Fruit fly (Drosophila melanogaster) whole organism, embryonic: Measurements from ENCODE around the gene Dmtn.

Experiments used
- Ada2b ChIP-seq: fragments of 200-800 bp; sonication (Bioruptor generic); IDR thresholded peaks from 2 replicates; pipeline ENCODE4 v1.3.6; 2022; ENCODE audit warnings: missing biosample characterization, missing genetic modification characterization
- Atf-2 ChIP-seq: fragments of 200-800 bp; sonication (Bioruptor generic); optimal IDR thresholded peaks from 2 replicates; lab custom pipeline; 2016; ENCODE audit warnings: missing biosample characterization, missing genetic modification characterization
- CG11247 ChIP-seq: fragments of 200-800 bp; sonication (Bioruptor generic); IDR thresholded peaks from 2 replicates; pipeline ENCODE4 v1.3.6; 2022; ENCODE audit warnings: missing biosample characterization, missing genetic modification characterization
- CG11456 ChIP-seq: fragments of 200-800 bp; sonication (Bioruptor generic); IDR thresholded peaks from 3 replicates; pipeline ENCODE4 v1.3.6; 2022; ENCODE audit warnings: missing biosample characterization, missing genetic modification characterization
- CG12104 ChIP-seq: fragments of 200-800 bp; sonication (Bioruptor generic); optimal IDR thresholded peaks from 3 replicates; lab custom pipeline; 2016; ENCODE audit warnings: missing biosample characterization, missing genetic modification characterization
- CG12219 ChIP-seq: fragments of 200-800 bp; sonication (Bioruptor generic); optimal IDR thresholded peaks from 3 replicates; lab custom pipeline; 2018; ENCODE audit warnings: missing biosample characterization, mild to moderate bottlenecking, missing genetic modification characterization
- CG1233 ChIP-seq: fragments of 200-800 bp; sonication (Bioruptor generic); optimal IDR thresholded peaks from 4 replicates; lab custom pipeline; 2018; ENCODE audit warnings: missing biosample characterization, mild to moderate bottlenecking, missing genetic modification characterization
- CG12769 ChIP-seq: fragments of 200-800 bp; sonication (Bioruptor generic); optimal IDR thresholded peaks from 2 replicates; lab custom pipeline; 2019; ENCODE audit warnings: missing biosample characterization, mild to moderate bottlenecking, missing genetic modification characterization, moderate library complexity
- CG14710 ChIP-seq: fragments of 200-800 bp; sonication (Bioruptor generic); optimal IDR thresholded peaks from 3 replicates; lab custom pipeline; 2019; ENCODE audit warnings: missing biosample characterization, mild to moderate bottlenecking, missing genetic modification characterization, moderate library complexity
- CG14860 ChIP-seq: fragments of 200-800 bp; sonication (Bioruptor generic); IDR thresholded peaks from 3 replicates; pipeline ENCODE4 v1.3.6; 2022; ENCODE audit warnings: missing biosample characterization, missing genetic modification characterization; ENCODE audit not compliant: partially characterized antibody
- CG15479 ChIP-seq: fragments of 200-800 bp; sonication (Bioruptor generic); optimal IDR thresholded peaks from 3 replicates; lab custom pipeline; 2019; ENCODE audit warnings: missing biosample characterization, mild to moderate bottlenecking, missing genetic modification characterization, moderate library complexity
- CG15514 ChIP-seq: fragments of 200-800 bp; sonication (Bioruptor generic); optimal IDR thresholded peaks from 3 replicates; lab custom pipeline; 2017; ENCODE audit warnings: missing biosample characterization, missing genetic modification characterization, mild to moderate bottlenecking, moderate library complexity, missing genetic modification reagents
- CG17186 ChIP-seq: fragments of 200-800 bp; sonication (Bioruptor generic); optimal IDR thresholded peaks from 3 replicates; lab custom pipeline; 2017; ENCODE audit warnings: missing biosample characterization, missing genetic modification reagents, missing genetic modification characterization
- CG18764 ChIP-seq: fragments of 200-800 bp; sonication (Bioruptor generic); optimal IDR thresholded peaks from 3 replicates; lab custom pipeline; 2016; ENCODE audit warnings: missing biosample characterization, missing genetic modification characterization
- CG2202 ChIP-seq: fragments of 200-800 bp; sonication (Bioruptor generic); optimal IDR thresholded peaks from 2 replicates; lab custom pipeline; 2018; ENCODE audit warnings: missing biosample characterization, mild to moderate bottlenecking, missing genetic modification characterization
- CG3163 ChIP-seq: fragments of 200-800 bp; sonication (Bioruptor generic); optimal IDR thresholded peaks from 3 replicates; lab custom pipeline; 2016; ENCODE audit warnings: missing biosample characterization, missing genetic modification characterization
- CG34422 ChIP-seq: fragments of 200-800 bp; sonication (Bioruptor generic); IDR thresholded peaks from 3 replicates; pipeline ENCODE4 v1.3.6; 2022; ENCODE audit warnings: missing biosample characterization, missing genetic modification characterization
- CG4424 ChIP-seq: fragments of 200-800 bp; sonication (Bioruptor generic); optimal IDR thresholded peaks from 3 replicates; lab custom pipeline; 2016; ENCODE audit warnings: missing biosample characterization, missing genetic modification characterization
- CG4854 ChIP-seq: fragments of 200-800 bp; sonication (Bioruptor generic); optimal IDR thresholded peaks from 2 replicates; lab custom pipeline; 2016; ENCODE audit warnings: missing biosample characterization, missing genetic modification characterization, inconsistent platforms
- CG5245 ChIP-seq: fragments of 200-800 bp; sonication (Bioruptor generic); optimal IDR thresholded peaks from 3 replicates; lab custom pipeline; 2016; ENCODE audit warnings: missing biosample characterization, missing genetic modification characterization
- CG6175 ChIP-seq: fragments of 200-800 bp; sonication (Bioruptor generic); IDR thresholded peaks from 3 replicates; pipeline ENCODE4 v1.3.6; 2022; ENCODE audit warnings: missing biosample characterization, missing genetic modification characterization
- CG7987 ChIP-seq: fragments of 200-800 bp; sonication (Bioruptor generic); optimal IDR thresholded peaks from 2 replicates; lab custom pipeline; 2018; ENCODE audit warnings: missing biosample characterization, mild to moderate bottlenecking, missing genetic modification characterization, moderate library complexity
- CG8290 ChIP-seq, 3 experiments: fragments of 200-800 bp; sonication (Bioruptor generic); optimal IDR thresholded peaks; 2 replicates each; lab custom pipeline; 2016 to 2019; ENCODE audit warnings: missing biosample characterization in 3 of 3, missing genetic modification characterization in 3 of 3, mild to moderate bottlenecking in 2 of 3, moderate library complexity in 1 of 3
- CG8359 ChIP-seq: fragments of 200-800 bp; sonication (Bioruptor generic); optimal IDR thresholded peaks from 2 replicates; lab custom pipeline; 2017; ENCODE audit warnings: missing biosample characterization, mild to moderate bottlenecking, missing genetic modification characterization, borderline replicate concordance
- Camta ChIP-seq: fragments of 200-800 bp; sonication (Bioruptor generic); optimal IDR thresholded peaks from 2 replicates; lab custom pipeline; 2016; ENCODE audit warnings: missing biosample characterization, missing genetic modification characterization
- CoRest ChIP-seq: fragments of 200-800 bp; sonication (Bioruptor generic); optimal IDR thresholded peaks from 3 replicates; lab custom pipeline; 2018; ENCODE audit warnings: missing biosample characterization, mild to moderate bottlenecking, missing genetic modification characterization, moderate library complexity
- CrebB ChIP-seq: fragments of 200-800 bp; sonication (Bioruptor generic); optimal IDR thresholded peaks from 3 replicates; lab custom pipeline; 2018; ENCODE audit warnings: missing biosample characterization, mild to moderate bottlenecking, missing genetic modification characterization
- Elba2 ChIP-seq: fragments of 200-800 bp; sonication (Bioruptor generic); optimal IDR thresholded peaks from 3 replicates; lab custom pipeline; 2016; ENCODE audit warnings: missing biosample characterization, missing genetic modification characterization
- Hmr ChIP-seq: fragments of 200-800 bp; sonication (Bioruptor generic); optimal IDR thresholded peaks from 3 replicates; lab custom pipeline; 2017; ENCODE audit warnings: mild to moderate bottlenecking, missing biosample characterization, missing genetic modification reagents, missing genetic modification characterization
- Hr51 ChIP-seq, 2 experiments: fragments of 200-800 bp; sonication (Bioruptor generic); optimal IDR thresholded peaks; 2 replicates in 1 of 2; 3 replicates in 1 of 2; lab custom pipeline; 2016 to 2018; ENCODE audit warnings: missing biosample characterization in 2 of 2, missing genetic modification characterization in 2 of 2, mild to moderate bottlenecking in 1 of 2, moderate library complexity in 1 of 2
- NC2α ChIP-seq: fragments of 200-800 bp; sonication (Bioruptor generic); optimal IDR thresholded peaks from 2 replicates; lab custom pipeline; 2016; ENCODE audit warnings: missing biosample characterization, missing genetic modification characterization
- Optix ChIP-seq: fragments of 200-800 bp; sonication (Bioruptor generic); IDR thresholded peaks from 3 replicates; pipeline ENCODE4 v1.3.6; 2022; ENCODE audit warnings: missing biosample characterization, missing genetic modification characterization
- Scr ChIP-seq: fragments of 200-800 bp; sonication (Bioruptor generic); IDR thresholded peaks from 2 replicates; pipeline ENCODE4 v1.3.6; 2022; ENCODE audit warnings: missing biosample characterization, missing genetic modification characterization; ENCODE audit not compliant: partially characterized antibody
- bcd ChIP-seq: fragments of 200-800 bp; sonication (Bioruptor generic); optimal IDR thresholded peaks from 2 replicates; lab custom pipeline; 2017; ENCODE audit warnings: missing biosample characterization, mild to moderate bottlenecking, missing genetic modification characterization
- bowl ChIP-seq: fragments of 200-800 bp; sonication (Bioruptor generic); IDR thresholded peaks from 2 replicates; pipeline ENCODE4 v1.3.6; 2022; ENCODE audit warnings: missing biosample characterization, missing genetic modification characterization
- dimm ChIP-seq: fragments of 200-800 bp; sonication (Bioruptor generic); IDR thresholded peaks from 2 replicates; pipeline ENCODE4 v1.3.6; 2022; ENCODE audit warnings: missing biosample characterization, missing genetic modification characterization
- grn ChIP-seq: fragments of 200-800 bp; sonication (Bioruptor generic); optimal IDR thresholded peaks from 3 replicates; lab custom pipeline; 2017; ENCODE audit warnings: missing biosample characterization, missing genetic modification characterization
- h ChIP-seq: fragments of >200 bp; optimal IDR thresholded peaks from 2 replicates; lab custom pipeline; 2017
- hkb ChIP-seq, 2 experiments: fragments of 200-800 bp in 1 of 2; fragments of >200 bp in 1 of 2; sonication (Bioruptor generic) in 1 of 2; IDR thresholded peaks in 1 of 2; optimal IDR thresholded peaks in 1 of 2; 2 replicates each; pipeline versions ENCODE4 v1.3.6 to Lab custom; 2017 to 2022; ENCODE audit warnings: missing biosample characterization in 1 of 2, missing genetic modification characterization in 1 of 2
- ken ChIP-seq: fragments of 200-800 bp; sonication (Bioruptor generic); IDR thresholded peaks from 3 replicates; pipeline ENCODE4 v1.3.6; 2022; ENCODE audit warnings: missing biosample characterization, missing genetic modification characterization
- mirr ChIP-seq: fragments of 200-800 bp; sonication (Bioruptor generic); optimal IDR thresholded peaks from 3 replicates; lab custom pipeline; 2018; ENCODE audit warnings: missing biosample characterization, mild to moderate bottlenecking, missing genetic modification characterization
- nerfin-2 ChIP-seq: fragments of 200-800 bp; sonication (Bioruptor generic); IDR thresholded peaks from 2 replicates; pipeline ENCODE4 v1.3.6; 2022; ENCODE audit warnings: missing biosample characterization, missing genetic modification characterization; ENCODE audit not compliant: partially characterized antibody
- org-1 ChIP-seq: fragments of 200-800 bp; sonication (Bioruptor generic); optimal IDR thresholded peaks from 2 replicates; lab custom pipeline; 2017; ENCODE audit warnings: missing biosample characterization, missing genetic modification characterization
- peb ChIP-seq: fragments of 200-800 bp; sonication (Bioruptor generic); IDR thresholded peaks from 2 replicates; pipeline ENCODE4 v1.3.6; 2022; ENCODE audit warnings: missing biosample characterization, missing genetic modification characterization
- repo ChIP-seq: fragments of 200-800 bp; sonication (Bioruptor generic); optimal IDR thresholded peaks from 2 replicates; lab custom pipeline; 2016; ENCODE audit warnings: missing biosample characterization, missing genetic modification characterization
- scrt ChIP-seq: fragments of 200-800 bp; sonication (Bioruptor generic); optimal IDR thresholded peaks from 2 replicates; lab custom pipeline; 2018; ENCODE audit warnings: missing biosample characterization, mild to moderate bottlenecking, missing genetic modification characterization, moderate library complexity
- stwl ChIP-seq: fragments of 200-800 bp; sonication (Bioruptor generic); optimal IDR thresholded peaks from 3 replicates; lab custom pipeline; 2018; ENCODE audit warnings: missing biosample characterization, mild to moderate bottlenecking, missing genetic modification characterization, moderate library complexity
- vnd ChIP-seq: fragments of 200-800 bp; sonication (Bioruptor generic); IDR thresholded peaks from 3 replicates; pipeline ENCODE4 v1.3.6; 2022; ENCODE audit warnings: missing biosample characterization, missing genetic modification characterization; ENCODE audit not compliant: partially characterized antibody
- zf30C ChIP-seq: fragments of 200-800 bp; sonication (Bioruptor generic); optimal IDR thresholded peaks from 3 replicates; lab custom pipeline; 2018; ENCODE audit warnings: missing biosample characterization, mild to moderate bottlenecking, missing genetic modification characterization

Gene Dmtn

dm6 chr3R:6404174-6404573 lies 1.5 kb downstream of the Dmtn start (continued):
- peak; percentile 75 for TF ChIP-seq repo
- no peak for TF ChIP-seq nerfin-2 (GFP tag; lab: Robert Waterston, UW)
- TF ChIP-seq Hr51 (GFP tag; optimal IDR thresholded peaks at IDR 0.05; lab: Kevin White, UChicago): peak; percentile 55 to 84
- TF ChIP-seq mirr (GFP tag; lab: Kevin White, UChicago): no peak
- peak; percentile 50 for TF ChIP-seq scrt (GFP tag; lab: Kevin White, UChicago)
- TF ChIP-seq CG12219: peak; percentile 73
- peak; percentile 57 for TF ChIP-seq NC2α (GFP tag; lab: Kevin White, UChicago)
- no peak for TF ChIP-seq h (lab: Kevin White, UChicago)
- TF ChIP-seq hkb (optimal IDR thresholded peaks at IDR 0.05; lab: Kevin White, UChicago): no peak
- TF ChIP-seq hkb (GFP tag; IDR thresholded peaks at IDR 0.05; lab: Robert Waterston, UW): peak; percentile 91
- TF ChIP-seq CG34422 (GFP tag; lab: Robert Waterston, UW): no peak; the same call in none of the 3 replicates
- no peak for TF ChIP-seq CG8290 (GFP tag; optimal IDR thresholded peaks at IDR 0.05; lab: Kevin White, UChicago)
- peak in 1 of 2 experiments; percentile 82 for TF ChIP-seq CG8290 (tag; optimal IDR thresholded peaks at IDR 0.05; lab: Kevin White, UChicago)
- peak; percentile 51 for TF ChIP-seq CG12104
- TF ChIP-seq CG14860 (GFP tag; lab: Robert Waterston, UW): no peak
- no peak for TF ChIP-seq grn
- TF ChIP-seq CG5245 (GFP tag; lab: Kevin White, UChicago): peak; percentile 68
- no peak for TF ChIP-seq CG15479
- peak; percentile 84 for TF ChIP-seq CG4424 (GFP tag; lab: Kevin White, UChicago)
- TF ChIP-seq Scr: no peak
- TF ChIP-seq CG11456 (GFP tag; lab: Robert Waterston, UW): peak; percentile 90
- peak; percentile 85 for TF ChIP-seq CG11247 (GFP tag; lab: Robert Waterston, UW)
- TF ChIP-seq CG4854 (GFP tag; lab: Kevin White, UChicago): peak; percentile 57
- peak; percentile 51 for TF ChIP-seq CG1233 (GFP tag; lab: Kevin White, UChicago)
- TF ChIP-seq dimm (GFP tag; lab: Robert Waterston, UW): no peak
- TF ChIP-seq Atf-2: peak; percentile 18
- no peak; the same call in none of the 3 replicates for TF ChIP-seq CG6175 (GFP tag; lab: Robert Waterston, UW)
- peak; percentile 76 for TF ChIP-seq bcd
- no peak for TF ChIP-seq CrebB
- TF ChIP-seq CG14710 (tag; lab: Kevin White, UChicago): peak; percentile 60
- no peak for TF ChIP-seq vnd (GFP tag; lab: Robert Waterston, UW)
- no peak for TF ChIP-seq CG17186 (GFP tag; lab: Kevin White, UChicago)
- peak; percentile 63 for TF ChIP-seq zf30C (GFP tag; lab: Kevin White, UChicago)
- peak; percentile 28 for TF ChIP-seq CG8359 (GFP tag; lab: Kevin White, UChicago)
- TF ChIP-seq CG12769 (tag; lab: Kevin White, UChicago): peak; percentile 70
- TF ChIP-seq CG3163: peak; percentile 35
- peak; percentile 62; the same call in 1 of the 2 replicates for TF ChIP-seq bowl (GFP tag; lab: Robert Waterston, UW)
- TF ChIP-seq CoRest: peak; percentile 80
- TF ChIP-seq Elba2 (GFP tag; lab: Kevin White, UChicago): no peak
- TF ChIP-seq org-1 (GFP tag; lab: Kevin White, UChicago): peak; percentile 72
- TF ChIP-seq Camta: peak; percentile 77
- TF ChIP-seq CG2202 (tag; lab: Kevin White, UChicago): no peak
- peak; percentile 44 for TF ChIP-seq CG18764 (GFP tag; lab: Kevin White, UChicago)
- TF ChIP-seq ken (GFP tag; lab: Robert Waterston, UW): peak; percentile 86
- TF ChIP-seq CG15514 (GFP tag; lab: Kevin White, UChicago): peak; percentile 72
- TF ChIP-seq Hmr: peak; percentile 79
- peak; percentile 67; the same call in 1 of the 3 replicates for TF ChIP-seq Optix (GFP tag; lab: Robert Waterston, UW)
- TF ChIP-seq peb (GFP tag; lab: Robert Waterston, UW): peak; percentile 37; the same call in 1 of the 2 replicates
- TF ChIP-seq stwl (tag; lab: Kevin White, UChicago): peak; percentile 9
- TF ChIP-seq Ada2b (GFP tag; lab: Robert Waterston, UW): peak; percentile 89
- no peak for TF ChIP-seq CG7987 (GFP tag; lab: Kevin White, UChicago)
